Worm (Caenorhabditis elegans): Measurements from ENCODE around the gene ubc-13.

DNA sequence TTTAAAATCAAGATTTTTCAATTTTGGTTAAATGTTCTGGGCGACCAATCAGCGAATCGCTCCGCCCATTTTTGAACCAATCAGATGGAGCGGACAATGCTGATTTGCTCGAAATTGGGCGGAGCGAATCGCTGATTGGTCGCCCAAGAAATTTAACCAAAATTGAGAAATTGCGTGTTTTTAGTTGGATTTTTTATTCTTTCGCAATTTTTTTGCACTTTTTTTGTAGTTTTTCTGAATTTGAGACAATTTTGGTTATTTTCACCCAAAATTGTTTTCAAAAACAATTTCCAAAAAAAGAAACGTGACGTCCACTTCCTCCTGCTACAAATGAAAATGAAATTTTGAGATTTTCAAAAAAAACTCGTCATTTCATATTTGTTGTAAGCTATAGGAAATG lies 38.8 kb downstream of the ubc-13 start, which contains the start of gene dml-1:
- TF ChIP-seq snpc-4 (GFP tag; optimal IDR thresholded peaks at IDR 0.05) (no peak), snpc-4 (tag; optimal IDR thresholded peaks at IDR 0.05) (no peak), snpc-1.3 (tag; optimal IDR thresholded peaks at IDR 0.05; ENCODE audit: insufficient read depth) (no peak), nhr-27 (tag; optimal IDR thresholded peaks at IDR 0.05) (no peak), B0019.2 (GFP tag; conservative IDR thresholded peaks at IDR 0.05) (no peak), hlh-12 (tag; optimal IDR thresholded peaks at IDR 0.05) (no peak), hsf-1 (GFP tag; IDR thresholded peaks at IDR 0.05) (no peak), efl-1 (GFP tag; optimal IDR thresholded peaks at IDR 0.05) (no peak), ceh-40 (GFP tag; IDR thresholded peaks at IDR 0.05) (no peak), unc-62 (GFP tag; optimal IDR thresholded peaks at IDR 0.05) (no peak), fkh-3 (tag; optimal IDR thresholded peaks at IDR 0.05) (no peak), unc-130 (GFP tag; optimal IDR thresholded peaks at IDR 0.05) (no peak)
